Fruit fly (Drosophila melanogaster): ENCODE results near the gene Cyp28d1.

- no peak for TF ChIP-seq psq (optimal IDR thresholded peaks at IDR 0.05)
- no peak for TF ChIP-seq usp (GFP tag; optimal IDR thresholded peaks at IDR 0.05)
- no peak for TF ChIP-seq pan (optimal IDR thresholded peaks at IDR 0.05)
- no peak for TF ChIP-seq CG8478 (optimal IDR thresholded peaks at IDR 0.05)
Measured at dm6 chr2L:5209244-5210144, 766 bp upstream of the Cyp28d1 start.

Measured in whole organism.